ENCODE assay signal across 5 fruit fly cellular contexts in the genomic region with DNA sequence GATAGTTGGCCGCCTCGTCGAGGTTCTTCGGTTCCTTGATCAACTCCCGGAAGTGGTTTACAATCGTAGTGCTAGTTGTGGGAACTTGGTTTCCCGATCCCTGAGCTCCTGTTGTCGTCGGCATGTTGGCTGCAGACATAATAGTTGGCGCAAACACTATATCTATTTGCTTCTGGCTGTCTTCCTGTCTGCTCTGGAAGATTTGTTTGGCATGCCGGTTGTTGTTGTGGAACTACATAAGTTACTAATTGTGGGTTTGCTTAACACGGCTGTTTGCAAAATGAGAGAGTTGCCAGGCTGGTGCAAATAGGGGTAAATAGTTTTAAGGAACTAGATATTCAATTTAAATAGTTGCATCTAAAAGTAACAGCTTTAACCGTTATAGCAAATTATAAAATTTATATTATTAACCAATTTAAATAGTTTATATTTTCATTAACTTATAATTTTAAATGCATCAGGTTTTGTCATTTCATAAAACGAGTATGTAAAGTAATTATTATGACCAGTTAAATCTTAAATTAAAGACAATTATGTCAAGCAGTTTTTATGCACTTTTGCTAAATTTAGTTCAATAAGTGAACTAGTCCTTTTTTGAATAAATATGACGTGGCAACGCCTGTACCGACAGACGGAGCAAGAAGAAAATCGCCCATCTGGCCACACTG.
A peak's percentile ranks its signal among the peaks of the same experiment; 100 is the strongest.
TF ChIP-seq lines count a peak whose summit lies in the region.

A gene (minus strand): TSS at position 287 of the 668 bp plus-strand sequence.
A gene (plus strand): TSS at position 635 of the 668 bp plus-strand sequence.

- peak; percentile 3 for TF ChIP-seq CTCF in whole organism, embryonic (GFP tag; optimal IDR thresholded peaks at IDR 0.05; lab: Kevin White, UChicago)

TF ChIP-seq in whole organism, adult, 20 proteins besides CTCF, POLR2A, EP300 and RAD21 (continues in another document):
- TF ChIP-seq pad (GFP tag; optimal IDR thresholded peaks at IDR 0.05; lab: Kevin White, UChicago), result peak; percentile 40
- TF ChIP-seq CG7045 (GFP tag; optimal IDR thresholded peaks at IDR 0.05; lab: Kevin White, UChicago), result peak; percentile 66
- peak; percentile 71 for TF ChIP-seq CG33017 (tag; optimal IDR thresholded peaks at IDR 0.05; lab: Kevin White, UChicago)
- TF ChIP-seq toe (GFP tag; optimal IDR thresholded peaks at IDR 0.05; lab: Kevin White, UChicago), result no peak
- TF ChIP-seq CG12768 (GFP tag; optimal IDR thresholded peaks at IDR 0.05; lab: Kevin White, UChicago), result no peak
- TF ChIP-seq bab1 (GFP tag; optimal IDR thresholded peaks at IDR 0.05; lab: Kevin White, UChicago), result peak; percentile 74
- peak; percentile 20 for TF ChIP-seq cic (GFP tag; optimal IDR thresholded peaks at IDR 0.05; lab: Kevin White, UChicago)
- TF ChIP-seq CG7101 (tag; optimal IDR thresholded peaks at IDR 0.05; lab: Kevin White, UChicago), result peak; percentile 71
- no peak for TF ChIP-seq Clk (GFP tag; optimal IDR thresholded peaks at IDR 0.05; lab: Kevin White, UChicago)
- no peak for TF ChIP-seq kay (GFP tag; lab: Kevin White, UChicago; ENCODE audit: borderline replicate concordance)
- peak; percentile 11 for TF ChIP-seq ovo (GFP tag; optimal IDR thresholded peaks at IDR 0.05; lab: Kevin White, UChicago)
- peak; percentile 42 for TF ChIP-seq Crg-1 (GFP tag; optimal IDR thresholded peaks at IDR 0.05; lab: Kevin White, UChicago)
- TF ChIP-seq CG1620 (GFP tag; optimal IDR thresholded peaks at IDR 0.05; lab: Kevin White, UChicago), result no peak
- peak; percentile 59 for TF ChIP-seq tj (GFP tag; optimal IDR thresholded peaks at IDR 0.05; lab: Kevin White, UChicago)
- TF ChIP-seq CG14711 (tag; optimal IDR thresholded peaks at IDR 0.05; lab: Kevin White, UChicago), result peak; percentile 52
- peak; percentile 76 for TF ChIP-seq CG11617 (GFP tag; optimal IDR thresholded peaks at IDR 0.05; lab: Kevin White, UChicago)

TF ChIP-seq in whole organism, embryonic, 481 proteins besides CTCF, POLR2A, EP300 and RAD21 (continues in another document):
- TF ChIP-seq en (GFP tag; optimal IDR thresholded peaks at IDR 0.05; lab: Kevin White, UChicago), result no peak
- peak in 1 of 2 experiments; percentile 35 for TF ChIP-seq Pdp1 (GFP tag; optimal IDR thresholded peaks at IDR 0.05; lab: Kevin White, UChicago)
- TF ChIP-seq CG4820 (GFP tag; optimal IDR thresholded peaks at IDR 0.05; lab: Kevin White, UChicago), result peak; percentile 7
- TF ChIP-seq CG1792 (GFP tag; optimal IDR thresholded peaks at IDR 0.05; lab: Kevin White, UChicago), result no peak
- peak; percentile 76 for TF ChIP-seq CG9437 (GFP tag; optimal IDR thresholded peaks at IDR 0.05; lab: Kevin White, UChicago)
- TF ChIP-seq CG31388 (GFP tag; optimal IDR thresholded peaks at IDR 0.05; lab: Kevin White, UChicago), result no peak
- peak; percentile 46 for TF ChIP-seq CG12104 (GFP tag; optimal IDR thresholded peaks at IDR 0.05; lab: Kevin White, UChicago)
- no peak for TF ChIP-seq Opbp (GFP tag; IDR thresholded peaks at IDR 0.05; lab: Robert Waterston, UW; ENCODE audit: partially characterized antibody)
- no peak for TF ChIP-seq fru (optimal IDR thresholded peaks at IDR 0.05; lab: Kevin White, UChicago)
- no peak for TF ChIP-seq unc-4 (GFP tag; IDR thresholded peaks at IDR 0.05; lab: Robert Waterston, UW; ENCODE audit: partially characterized antibody)
- no peak for TF ChIP-seq ap (GFP tag; IDR thresholded peaks at IDR 0.05; lab: Robert Waterston, UW)
- no peak for TF ChIP-seq Hey (tag; optimal IDR thresholded peaks at IDR 0.05; lab: Kevin White, UChicago)
- peak; percentile 46 for TF ChIP-seq D19A (tag; optimal IDR thresholded peaks at IDR 0.05; lab: Kevin White, UChicago)
- TF ChIP-seq CG11247 (GFP tag; IDR thresholded peaks at IDR 0.05; lab: Robert Waterston, UW), result no peak
- TF ChIP-seq Vsx1 (GFP tag; optimal IDR thresholded peaks at IDR 0.05; lab: Kevin White, UChicago), result no peak
- TF ChIP-seq Ptx1 (GFP tag; IDR thresholded peaks at IDR 0.05; lab: Robert Waterston, UW), result peak; percentile 68
- TF ChIP-seq HLH54F (GFP tag; optimal IDR thresholded peaks at IDR 0.05; lab: Kevin White, UChicago), result peak; percentile 22

TF ChIP-seq in whole organism, prepupa, 60 proteins besides CTCF, POLR2A, EP300 and RAD21 (continues in another document):
- TF ChIP-seq CG11902 (GFP tag; optimal IDR thresholded peaks at IDR 0.05; lab: Kevin White, UChicago) (peak; percentile 21), Ets21C (GFP tag; optimal IDR thresholded peaks at IDR 0.05; lab: Kevin White, UChicago) (no peak), CG10669 (GFP tag; optimal IDR thresholded peaks at IDR 0.05; lab: Kevin White, UChicago) (no peak), CG10631 (GFP tag; optimal IDR thresholded peaks at IDR 0.05; lab: Kevin White, UChicago) (peak; percentile 70), CG8119 (GFP tag; IDR thresholded peaks at IDR 0.05; lab: Robert Waterston, UW) (no peak), lz (GFP tag; optimal IDR thresholded peaks at IDR 0.05; lab: Kevin White, UChicago) (peak; percentile 33), CG6808 (GFP tag; optimal IDR thresholded peaks at IDR 0.05; lab: Kevin White, UChicago) (no peak), CG6792 (GFP tag; optimal IDR thresholded peaks at IDR 0.05; lab: Kevin White, UChicago) (peak; percentile 35), dsx (GFP tag; optimal IDR thresholded peaks at IDR 0.05; lab: Kevin White, UChicago; ENCODE audit: poor library complexity, severe bottlenecking) (peak; percentile 57), CG1621 (tag; optimal IDR thresholded peaks at IDR 0.05; lab: Kevin White, UChicago) (no peak), esn (GFP tag; optimal IDR thresholded peaks at IDR 0.05; lab: Kevin White, UChicago) (peak; percentile 58), CG3032 (tag; optimal IDR thresholded peaks at IDR 0.05; lab: Kevin White, UChicago) (peak; percentile 68), OdsH (GFP tag; optimal IDR thresholded peaks at IDR 0.05; lab: Kevin White, UChicago) (peak; percentile 67), Sox102F (GFP tag; optimal IDR thresholded peaks at IDR 0.05; lab: Kevin White, UChicago) (no peak), dac (GFP tag; optimal IDR thresholded peaks at IDR 0.05; lab: Kevin White, UChicago) (no peak), Hr39 (GFP tag; optimal IDR thresholded peaks at IDR 0.05; lab: Kevin White, UChicago) (peak; percentile 36), acj6 (GFP tag; optimal IDR thresholded peaks at IDR 0.05; lab: Kevin White, UChicago) (peak; percentile 58), Eip78C (GFP tag; lab: Kevin White, UChicago) (peak; percentile 51)

TF ChIP-seq in whole organism, pupa, 21 proteins besides CTCF, POLR2A, EP300 and RAD21:
- TF ChIP-seq CG8301 (tag; optimal IDR thresholded peaks at IDR 0.05; lab: Kevin White, UChicago) (no peak), CG4496 (GFP tag; IDR thresholded peaks at IDR 0.05; lab: Robert Waterston, UW) (no peak), rn (GFP tag; IDR thresholded peaks at IDR 0.05; lab: Robert Waterston, UW) (no peak), CG32121 (GFP tag; IDR thresholded peaks at IDR 0.05; lab: Robert Waterston, UW) (no peak), Snoo (tag; optimal IDR thresholded peaks at IDR 0.05; lab: Kevin White, UChicago) (peak; percentile 31), CG14655 (GFP tag; optimal IDR thresholded peaks at IDR 0.05; lab: Kevin White, UChicago) (no peak), CG34367 (tag; optimal IDR thresholded peaks at IDR 0.05; lab: Kevin White, UChicago) (peak; percentile 48), gl (tag; optimal IDR thresholded peaks at IDR 0.05; lab: Kevin White, UChicago) (no peak), D1 (tag; optimal IDR thresholded peaks at IDR 0.05; lab: Kevin White, UChicago) (no peak), CG17806 (tag; optimal IDR thresholded peaks at IDR 0.05; lab: Kevin White, UChicago) (peak; percentile 53), CG15710 (tag; optimal IDR thresholded peaks at IDR 0.05; lab: Kevin White, UChicago) (peak; percentile 70), Pif1B (GFP tag; optimal IDR thresholded peaks at IDR 0.05; lab: Kevin White, UChicago) (no peak), CG9948 (tag; optimal IDR thresholded peaks at IDR 0.05; lab: Kevin White, UChicago) (peak; percentile 57), Ets98B (GFP tag; IDR thresholded peaks at IDR 0.05; lab: Robert Waterston, UW) (0 out of 2 replicates have a peak, but pooled peaks have one; percentile 26), Pif1A (GFP tag; optimal IDR thresholded peaks at IDR 0.05; lab: Kevin White, UChicago) (no peak)

TF ChIP-seq in whole organism, wandering third instar larva, 38 proteins besides CTCF, POLR2A, EP300 and RAD21 (continues in another document):
- TF ChIP-seq Hr78 (GFP tag; optimal IDR thresholded peaks at IDR 0.05; lab: Kevin White, UChicago) (no peak), brk (GFP tag; optimal IDR thresholded peaks at IDR 0.05; lab: Kevin White, UChicago) (no peak), HLH106 (tag; optimal IDR thresholded peaks at IDR 0.05; lab: Kevin White, UChicago) (peak; percentile 67), usp (GFP tag; optimal IDR thresholded peaks at IDR 0.05; lab: Kevin White, UChicago) (no peak), OdsH (GFP tag; optimal IDR thresholded peaks at IDR 0.05; lab: Kevin White, UChicago) (peak; percentile 24), Dfd (GFP tag; optimal IDR thresholded peaks at IDR 0.05; lab: Kevin White, UChicago) (no peak), Dif (GFP tag; optimal IDR thresholded peaks at IDR 0.05; lab: Kevin White, UChicago; ENCODE audit: partially characterized antibody) (no peak), Abd-B (GFP tag; optimal IDR thresholded peaks at IDR 0.05; lab: Kevin White, UChicago) (no peak), pan (optimal IDR thresholded peaks at IDR 0.05; lab: Kevin White, UChicago) (no peak), rgr (GFP tag; optimal IDR thresholded peaks at IDR 0.05; lab: Kevin White, UChicago) (peak; percentile 55), Jra (GFP tag; optimal IDR thresholded peaks at IDR 0.05; lab: Kevin White, UChicago) (peak; percentile 11), Vsx2 (GFP tag; optimal IDR thresholded peaks at IDR 0.05; lab: Kevin White, UChicago; ENCODE audit: partially characterized antibody) (no peak), jim (GFP tag; optimal IDR thresholded peaks at IDR 0.05; lab: Kevin White, UChicago) (no peak), GATAd (GFP tag; optimal IDR thresholded peaks at IDR 0.05; lab: Kevin White, UChicago) (peak; percentile 10), dl (GFP tag; optimal IDR thresholded peaks at IDR 0.05; lab: Kevin White, UChicago; ENCODE audit: insufficient read depth in 1 of 2, partially characterized antibody in 2 of 2) (no peak), sv (GFP tag; optimal IDR thresholded peaks at IDR 0.05; lab: Kevin White, UChicago) (no peak), Hnf4 (GFP tag; optimal IDR thresholded peaks at IDR 0.05; lab: Kevin White, UChicago) (no peak), CG9705 (GFP tag; optimal IDR thresholded peaks at IDR 0.05; lab: Kevin White, UChicago) (no peak), woc (GFP tag; optimal IDR thresholded peaks at IDR 0.05; lab: Kevin White, UChicago) (peak; percentile 29), ey (GFP tag; optimal IDR thresholded peaks at IDR 0.05; lab: Kevin White, UChicago) (peak; percentile 8), Mio (GFP tag; optimal IDR thresholded peaks at IDR 0.05; lab: Kevin White, UChicago) (no peak), br (GFP tag; optimal IDR thresholded peaks at IDR 0.05; lab: Kevin White, UChicago) (no peak), CrebA (GFP tag; optimal IDR thresholded peaks at IDR 0.05; lab: Kevin White, UChicago; ENCODE audit: borderline replicate concordance) (no peak), dmrt93B (GFP tag; optimal IDR thresholded peaks at IDR 0.05; lab: Kevin White, UChicago) (no peak)
